Worm (Caenorhabditis elegans): ENCODE measurements around the gene R04D3.2.

Gene R04D3.2

DNA sequence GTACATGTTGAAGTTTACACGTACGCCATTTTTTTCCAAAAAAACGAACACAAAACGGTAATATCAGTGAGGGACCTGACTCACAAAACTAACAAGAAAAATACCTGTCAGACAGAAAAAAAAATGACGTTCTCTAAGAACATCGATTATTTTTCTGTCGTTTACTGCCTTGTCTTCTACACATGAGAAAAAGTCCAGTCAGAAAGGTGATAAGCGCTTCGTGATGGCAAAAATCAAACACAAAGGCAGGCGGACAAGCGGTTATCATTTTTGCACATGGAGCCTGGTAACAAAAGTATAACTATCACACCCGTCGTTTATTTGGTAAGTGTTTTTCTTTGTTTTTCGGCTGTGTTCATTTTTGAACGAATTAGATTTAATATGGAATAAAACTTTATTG is 47.4 kb upstream of the R04D3.2 start, which contains the start of gene F46G10.4 (continued):
- TF ChIP-seq fkh-10 (GFP tag; optimal IDR thresholded peaks at IDR 0.05): no peak
- no peak for TF ChIP-seq lsy-2 (tag; optimal IDR thresholded peaks at IDR 0.05)
- TF ChIP-seq attf-4 (tag; optimal IDR thresholded peaks at IDR 0.05): no peak
- TF ChIP-seq spr-3 (GFP tag; optimal IDR thresholded peaks at IDR 0.05): no peak
- TF ChIP-seq nhr-76 (tag; optimal IDR thresholded peaks at IDR 0.05): no peak
- no peak for TF ChIP-seq snpc-1.2 (GFP tag; IDR thresholded peaks at IDR 0.05)

DNA sequence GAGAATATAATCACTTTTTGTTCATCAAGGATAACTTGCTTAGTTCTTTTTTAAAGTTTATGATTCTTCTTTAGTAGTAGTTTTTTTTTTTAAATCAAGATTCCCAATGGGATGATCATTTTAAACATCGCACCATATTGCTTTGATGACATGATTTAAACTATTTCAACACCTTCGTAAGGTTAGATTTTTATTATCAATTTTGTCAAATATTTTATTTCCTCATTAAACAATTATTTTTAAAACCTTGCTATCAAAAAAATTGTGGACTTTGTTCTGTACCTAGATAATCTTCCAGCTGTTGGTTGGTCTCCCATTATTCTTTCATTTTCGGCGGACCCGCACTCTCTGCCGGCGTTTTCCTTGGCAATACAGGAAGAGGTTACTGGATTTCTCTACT is 45.0 kb upstream of the R04D3.2 start, which contains the start of gene sir-2.3:
Gene sir-2.3 (plus strand): TSS at position 301 of the 400 bp plus-strand sequence.
- TF ChIP-seq lsy-2 (tag; optimal IDR thresholded peaks at IDR 0.05) (no peak), aha-1 (tag) (peak; percentile 40), egl-43 (GFP tag; IDR thresholded peaks at IDR 0.05) (no peak), unc-130 (GFP tag; optimal IDR thresholded peaks at IDR 0.05) (no peak), nhr-28 (tag; optimal IDR thresholded peaks at IDR 0.05) (no peak), zag-1 (tag; optimal IDR thresholded peaks at IDR 0.05) (no peak), dmd-6 (GFP tag; IDR thresholded peaks at IDR 0.05) (no peak), ceh-82 (tag; optimal IDR thresholded peaks at IDR 0.05) (no peak), daf-8 (GFP tag; IDR thresholded peaks at IDR 0.05) (no peak)

DNA sequence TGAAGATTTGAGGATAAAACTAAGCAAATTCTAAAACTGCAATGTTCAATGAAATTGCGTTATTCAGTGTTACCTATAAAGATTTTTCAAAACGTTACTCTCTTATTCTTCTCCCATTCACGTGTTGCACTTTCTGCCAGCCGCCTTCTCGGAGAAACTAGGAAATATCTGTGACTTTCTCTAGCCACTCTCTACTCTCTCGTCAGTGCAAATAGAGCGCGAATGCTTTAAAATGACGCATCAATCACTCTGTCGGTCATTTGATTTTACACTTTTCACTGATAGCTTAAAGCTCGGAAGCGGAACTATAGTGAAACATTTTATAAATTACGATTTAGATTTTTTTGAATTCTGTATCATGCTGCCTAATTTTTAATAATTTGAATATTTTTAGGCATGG is 42.4 kb upstream of the R04D3.2 start:
- TF ChIP-seq daf-16 (GFP tag; optimal IDR thresholded peaks at IDR 0.05) (no peak), daf-16 (tag; optimal IDR thresholded peaks at IDR 0.05) (peak; percentile 30), Y48G9A.11 (GFP tag; IDR thresholded peaks at IDR 0.05) (no peak), jun-1 (tag; optimal IDR thresholded peaks at IDR 0.05) (no peak), aly-2 (tag; optimal IDR thresholded peaks at IDR 0.05) (no peak), Y5F2A.4 (GFP tag; optimal IDR thresholded peaks at IDR 0.05) (no peak), spr-1 (tag; optimal IDR thresholded peaks at IDR 0.05) (no peak), fos-1 (tag; optimal IDR thresholded peaks at IDR 0.05) (no peak), nhr-10 (tag; optimal IDR thresholded peaks at IDR 0.05) (peak; percentile 46), daf-19 (GFP tag; conservative IDR thresholded peaks at IDR 0.05) (no peak), ceh-28 (tag; optimal IDR thresholded peaks at IDR 0.05) (no peak), ceh-32 (tag; optimal IDR thresholded peaks at IDR 0.05; ENCODE audit: poor library complexity) (no peak), F26F4.8 (GFP tag; conservative IDR thresholded peaks at IDR 0.05) (no peak), daf-8 (GFP tag; IDR thresholded peaks at IDR 0.05) (no peak), hlh-30 (tag; optimal IDR thresholded peaks at IDR 0.05; ENCODE audit: insufficient read depth) (peak; percentile 96), nhr-11 (tag; optimal IDR thresholded peaks at IDR 0.05) (peak; percentile 87), lin-13 (GFP tag; optimal IDR thresholded peaks at IDR 0.05) (peak; percentile 58), mdt-29 (GFP tag; IDR thresholded peaks at IDR 0.05) (no peak), nhr-6 (tag; optimal IDR thresholded peaks at IDR 0.05) (peak; percentile 67), lin-15B (tag; optimal IDR thresholded peaks at IDR 0.05) (no peak), mxl-2 (GFP tag; conservative IDR thresholded peaks at IDR 0.05) (peak; percentile 85), dmd-9 (GFP tag; IDR thresholded peaks at IDR 0.05) (no peak), ztf-11 (tag; optimal IDR thresholded peaks at IDR 0.05) (no peak), F37D6.2 (tag; optimal IDR thresholded peaks at IDR 0.05) (no peak), lin-39 (tag; optimal IDR thresholded peaks at IDR 0.05) (peak; percentile 37), lin-29 (GFP tag; IDR thresholded peaks at IDR 0.05) (no peak), unc-62 (GFP tag; optimal IDR thresholded peaks at IDR 0.05 in 1 of 2) (peak in 1 of 2 experiments; percentile 99), unc-62 (tag; optimal IDR thresholded peaks at IDR 0.05) (no peak), lir-3 (tag; optimal IDR thresholded peaks at IDR 0.05) (no peak), attf-4 (tag; optimal IDR thresholded peaks at IDR 0.05) (no peak), ces-1 (GFP tag; optimal IDR thresholded peaks at IDR 0.05) (no peak), egl-43 (GFP tag; IDR thresholded peaks at IDR 0.05) (no peak), nhr-102 (tag; optimal IDR thresholded peaks at IDR 0.05) (no peak), pqm-1 (tag; optimal IDR thresholded peaks at IDR 0.05) (peak; percentile 11), nhr-111 (GFP tag; optimal IDR thresholded peaks at IDR 0.05) (no peak), ctbp-1 (GFP tag; IDR thresholded peaks at IDR 0.05) (0 out of 2 replicates have a peak, but pooled peaks have one; percentile 19), pha-4 (GFP tag; IDR thresholded peaks at IDR 0.05) (no peak), pha-4 (tag; optimal IDR thresholded peaks at IDR 0.05) (no peak), mdl-1 (tag; optimal IDR thresholded peaks at IDR 0.05) (peak; percentile 43 to 89), ceh-62 (tag; optimal IDR thresholded peaks at IDR 0.05) (no peak)
